Worm (Caenorhabditis elegans) whole organism, L3 larva: Measurements from ENCODE around the gene Y53F4B.21.
A peak's percentile ranks its signal among the peaks of the same experiment; 100 is the strongest.

Experiments
- ZK546.5 ChIP-seq: sonication (generic microtip); optimal IDR thresholded peaks from 2 replicates; lab custom pipeline; 2017; ENCODE audit warnings: missing biosample characterization, missing genetic modification characterization
- aly-2 ChIP-seq: fragments of 150-350 bp; optimal IDR thresholded peaks from 2 replicates; lab custom pipeline; 2014; ENCODE audit warnings: missing biosample characterization, missing genetic modification characterization
- ceh-28 ChIP-seq: fragments of 150-350 bp; optimal IDR thresholded peaks from 2 replicates; lab custom pipeline; 2014; ENCODE audit warnings: missing biosample characterization, missing genetic modification reagents, missing genetic modification characterization
- ceh-9 ChIP-seq: sonication (generic microtip); optimal IDR thresholded peaks from 2 replicates; lab custom pipeline; 2018; ENCODE audit warnings: missing biosample characterization, missing genetic modification characterization
- egl-27 ChIP-seq: sonication (generic microtip); optimal IDR thresholded peaks from 4 replicates; lab custom pipeline; 2017; ENCODE audit warnings: missing biosample characterization, missing genetic modification reagents, missing genetic modification characterization
- elt-2 ChIP-seq: sonication (generic microtip); optimal IDR thresholded peaks from 2 replicates; lab custom pipeline; 2016; ENCODE audit warnings: missing genetic modification reagents, mild to moderate bottlenecking, missing genetic modification characterization, missing compliant biosample characterization
- elt-3 ChIP-seq, 3 experiments: fragments of 150-350 bp in 1 of 3; sonication (generic microtip) in 2 of 3; optimal IDR thresholded peaks; 2 replicates in 2 of 3; 4 replicates in 1 of 3; lab custom pipeline; 2014 to 2017; ENCODE audit warnings: missing biosample characterization in 3 of 3, missing genetic modification characterization in 3 of 3
- eor-1 ChIP-seq, 2 experiments: fragments of 150-350 bp; optimal IDR thresholded peaks; 2 replicates each; lab custom pipeline; 2014 to 2018; ENCODE audit warnings: missing biosample characterization in 2 of 2, missing genetic modification characterization in 2 of 2
- fkh-2 ChIP-seq: fragments of 150-350 bp; optimal IDR thresholded peaks from 2 replicates; lab custom pipeline; 2014; ENCODE audit warnings: missing biosample characterization, missing genetic modification reagents, missing genetic modification characterization
- fos-1 ChIP-seq: fragments of 150-350 bp; optimal IDR thresholded peaks from 2 replicates; lab custom pipeline; 2014; ENCODE audit warnings: missing biosample characterization, missing genetic modification characterization
- lin-15B ChIP-seq: fragments of 150-350 bp; optimal IDR thresholded peaks from 2 replicates; lab custom pipeline; 2014; ENCODE audit warnings: missing biosample characterization, missing genetic modification characterization
- lin-39 ChIP-seq: fragments of 150-350 bp; optimal IDR thresholded peaks from 2 replicates; lab custom pipeline; 2018; ENCODE audit warnings: missing biosample characterization, missing genetic modification reagents, missing genetic modification characterization
- lsy-12 ChIP-seq: sonication (generic microtip); optimal IDR thresholded peaks from 2 replicates; lab custom pipeline; 2016; ENCODE audit warnings: mild to moderate bottlenecking, missing genetic modification characterization, missing compliant biosample characterization
- mdl-1 ChIP-seq: fragments of 150-350 bp; optimal IDR thresholded peaks from 2 replicates; lab custom pipeline; 2014; ENCODE audit warnings: missing biosample characterization, missing genetic modification characterization
- mml-1 ChIP-seq: fragments of 150-350 bp; sonication (generic microtip); optimal IDR thresholded peaks from 3 replicates; lab custom pipeline; 2014; ENCODE audit warnings: missing biosample characterization, missing genetic modification characterization
- nfya-1 ChIP-seq: sonication (generic microtip); optimal IDR thresholded peaks from 2 replicates; lab custom pipeline; 2017; ENCODE audit warnings: missing genetic modification characterization, mild to moderate bottlenecking, missing compliant biosample characterization, antibody characterized with exemption, moderate library complexity; ENCODE audit not compliant: insufficient read depth
- nhr-11 ChIP-seq: fragments of 150-350 bp; optimal IDR thresholded peaks from 2 replicates; lab custom pipeline; 2014; ENCODE audit warnings: missing biosample characterization, missing genetic modification characterization
- nhr-23 ChIP-seq: fragments of 150-350 bp; optimal IDR thresholded peaks from 2 replicates; lab custom pipeline; 2014; ENCODE audit warnings: missing biosample characterization, missing genetic modification reagents, missing genetic modification characterization
- nhr-25 ChIP-seq: sonication (generic microtip); optimal IDR thresholded peaks from 2 replicates; lab custom pipeline; 2017; ENCODE audit warnings: missing biosample characterization, missing genetic modification characterization
- nhr-43 ChIP-seq: sonication (generic microtip); optimal IDR thresholded peaks from 2 replicates; lab custom pipeline; 2016; ENCODE audit warnings: mild to moderate bottlenecking, missing genetic modification characterization, missing compliant biosample characterization; ENCODE audit not compliant: poor library complexity, severe bottlenecking
- nhr-67 ChIP-seq: fragments of 150-350 bp; optimal IDR thresholded peaks from 2 replicates; lab custom pipeline; 2014; ENCODE audit warnings: missing biosample characterization, missing genetic modification characterization
- nhr-77 ChIP-seq: fragments of 150-350 bp; optimal IDR thresholded peaks from 2 replicates; lab custom pipeline; 2014; ENCODE audit warnings: missing biosample characterization, missing genetic modification characterization
- pha-4 ChIP-seq: fragments of 150-350 bp; optimal IDR thresholded peaks from 2 replicates; lab custom pipeline; 2014; ENCODE audit warnings: missing biosample characterization, missing genetic modification reagents, missing genetic modification characterization
- sea-2 ChIP-seq: fragments of 150-350 bp; sonication (generic microtip); optimal IDR thresholded peaks from 4 replicates; lab custom pipeline; 2014; ENCODE audit warnings: missing biosample characterization, missing genetic modification reagents, missing genetic modification characterization
- skn-1 ChIP-seq: fragments of 150-350 bp; optimal IDR thresholded peaks from 2 replicates; lab custom pipeline; 2014; ENCODE audit warnings: missing biosample characterization, missing genetic modification characterization
- snpc-4 ChIP-seq: fragments of 150-350 bp; optimal IDR thresholded peaks from 2 replicates; lab custom pipeline; 2014; ENCODE audit warnings: missing biosample characterization, missing genetic modification characterization
- tbx-2 ChIP-seq: sonication (generic microtip); optimal IDR thresholded peaks from 2 replicates; lab custom pipeline; 2016; ENCODE audit warnings: mild to moderate bottlenecking, missing genetic modification characterization, missing compliant biosample characterization
- unc-62 ChIP-seq: fragments of 150-350 bp; sonication (generic microtip); optimal IDR thresholded peaks from 4 replicates; lab custom pipeline; 2014; ENCODE audit warnings: missing biosample characterization, missing genetic modification reagents, missing genetic modification characterization
- zag-1 ChIP-seq: fragments of 150-350 bp; optimal IDR thresholded peaks from 2 replicates; lab custom pipeline; 2014; ENCODE audit warnings: missing biosample characterization, missing genetic modification characterization
- ztf-4 ChIP-seq: fragments of 150-350 bp; optimal IDR thresholded peaks from 2 replicates; lab custom pipeline; 2014; ENCODE audit warnings: missing biosample characterization, missing genetic modification characterization

The Y53F4B.21 gene

ce11 chrII:15076778-15077435 lies 13.1 kb upstream of the Y53F4B.21 start, which contains the start of gene Y53F4B.19:
Y53F4B.19 (plus strand) TSS chrII:15076934.
- TF ChIP-seq fkh-2 (no peak), elt-2 (tag; lab: Kevin White, UChicago) (no peak), nhr-25 (no peak), egl-27 (no peak), zag-1 (tag; lab: Kevin White, UChicago) (no peak), nhr-77 (tag; lab: Kevin White, UChicago) (no peak)

- TF ChIP-seq ztf-4 (tag; lab: Kevin White, UChicago) (no peak), fos-1 (no peak), pha-4 (no peak), lsy-12 (tag; lab: Kevin White, UChicago) (no peak), elt-2 (tag; lab: Kevin White, UChicago) (no peak)
These were observed 9.4 kb upstream of the Y53F4B.21 start for ce11 chrII:15080535-15080934.

- no peak for TF ChIP-seq unc-62 (GFP tag; lab: Kevin White, UChicago)
- TF ChIP-seq elt-3 (tag; optimal IDR thresholded peaks at IDR 0.05; lab: Kevin White, UChicago): no peak
- TF ChIP-seq nhr-11 (tag; lab: Kevin White, UChicago): no peak
- TF ChIP-seq ceh-9 (tag; lab: Kevin White, UChicago): no peak
- TF ChIP-seq lin-39 (tag; lab: Kevin White, UChicago): no peak
- TF ChIP-seq ceh-28: no peak
- TF ChIP-seq pha-4: no peak
- TF ChIP-seq lsy-12 (tag; lab: Kevin White, UChicago): no peak
- no peak for TF ChIP-seq aly-2 (tag; lab: Kevin White, UChicago)
- TF ChIP-seq mml-1 (tag; lab: Kevin White, UChicago): no peak
- TF ChIP-seq ZK546.5 (tag; lab: Kevin White, UChicago): no peak
- no peak for TF ChIP-seq nhr-43
- TF ChIP-seq tbx-2: no peak
These were observed 5.8 kb upstream of the Y53F4B.21 start, which contains the start of gene Y53F4B.20 for ce11 chrII:15084170-15084569. Y53F4B.20 (plus strand) TSS chrII:15084470.

- peak; percentile 59 for TF ChIP-seq nhr-23 (tag; lab: Kevin White, UChicago)
- no peak for TF ChIP-seq nhr-67 (tag; lab: Kevin White, UChicago)
- TF ChIP-seq nhr-43: peak; percentile 88
- TF ChIP-seq snpc-4 (tag; lab: Kevin White, UChicago): peak; percentile 54
- TF ChIP-seq lin-15B (tag; lab: Kevin White, UChicago): peak; percentile 41
- peak; percentile 58 for TF ChIP-seq pha-4
- TF ChIP-seq nfya-1 (tag; lab: Kevin White, UChicago): peak; percentile 56
- TF ChIP-seq eor-1 (tag; optimal IDR thresholded peaks at IDR 0.05; lab: Kevin White, UChicago): no peak
These were observed 689 bp upstream of the Y53F4B.21 start for ce11 chrII:15089086-15089895.

- no peak for TF ChIP-seq unc-62 (GFP tag; lab: Kevin White, UChicago)
- no peak for TF ChIP-seq fos-1
- no peak for TF ChIP-seq nhr-43
- TF ChIP-seq sea-2 (GFP tag; lab: Kevin White, UChicago): no peak
- TF ChIP-seq skn-1: no peak
- no peak for TF ChIP-seq zag-1 (tag; lab: Kevin White, UChicago)
- TF ChIP-seq lsy-12 (tag; lab: Kevin White, UChicago): no peak
- no peak for TF ChIP-seq fkh-2
- no peak for TF ChIP-seq mdl-1 (tag; lab: Kevin White, UChicago)
- TF ChIP-seq nhr-77 (tag; lab: Kevin White, UChicago): no peak
- TF ChIP-seq lin-15B (tag; lab: Kevin White, UChicago): no peak
These were observed 17.2 kb downstream of the Y53F4B.21 start for ce11 chrII:15107184-15107583.
